Fruit fly (Drosophila melanogaster): Measurements from ENCODE around the gene fmt.
A peak's percentile ranks its signal among the peaks of the same experiment; 100 is the strongest.

DNA sequence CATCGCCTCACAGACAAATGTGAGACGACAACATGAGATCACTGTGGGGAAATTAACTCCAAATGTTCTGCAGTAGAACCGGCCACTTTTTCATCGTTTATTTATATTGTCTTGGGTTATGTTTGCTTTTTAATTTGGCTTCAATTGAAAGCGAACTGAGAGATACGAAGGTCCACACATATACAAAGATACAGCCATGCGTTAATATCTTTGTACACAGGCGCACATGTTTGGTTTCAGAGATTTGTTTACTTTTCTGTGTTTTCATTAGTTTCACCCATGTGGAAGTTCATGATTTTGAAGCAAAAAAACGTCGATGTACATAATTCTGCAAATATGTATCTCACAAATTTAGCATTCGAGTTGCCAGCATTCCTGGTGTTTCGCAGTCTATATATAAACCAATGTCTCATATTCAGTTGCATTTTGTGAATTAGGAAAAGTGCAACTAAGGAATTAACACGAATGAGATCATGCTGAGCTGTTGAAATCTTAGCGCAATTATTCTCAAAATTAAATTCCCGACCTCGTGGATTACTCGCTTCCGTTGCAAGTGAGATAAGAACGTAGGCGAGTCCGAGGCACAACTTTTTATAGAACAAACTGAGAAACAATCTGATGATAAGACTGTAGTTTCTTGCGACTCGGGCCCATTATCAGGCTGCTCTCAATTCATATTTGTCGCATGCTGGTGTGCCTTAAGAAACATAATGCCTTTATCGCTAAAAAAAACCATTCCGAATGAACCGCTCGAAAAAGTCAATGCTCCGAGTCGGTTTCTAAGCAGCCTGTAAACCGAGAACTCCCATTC lies 42.5 kb upstream of the fmt start:
- no peak for TF ChIP-seq dac (GFP tag; optimal IDR thresholded peaks at IDR 0.05)
- no peak for TF ChIP-seq Sox102F (GFP tag; optimal IDR thresholded peaks at IDR 0.05)
- TF ChIP-seq CG6792 (GFP tag; optimal IDR thresholded peaks at IDR 0.05), result no peak
- TF ChIP-seq Ets96B (tag; optimal IDR thresholded peaks at IDR 0.05), result no peak
- no peak for TF ChIP-seq Hr39 (GFP tag; optimal IDR thresholded peaks at IDR 0.05)
- TF ChIP-seq pdm3 (GFP tag; optimal IDR thresholded peaks at IDR 0.05), result no peak
- peak; percentile 97 for TF ChIP-seq fkh (GFP tag; optimal IDR thresholded peaks at IDR 0.05)
- no peak for TF ChIP-seq topi (GFP tag; optimal IDR thresholded peaks at IDR 0.05)
- TF ChIP-seq CG6854 (GFP tag; optimal IDR thresholded peaks at IDR 0.05), result no peak
- TF ChIP-seq acj6 (GFP tag; optimal IDR thresholded peaks at IDR 0.05), result no peak
- no peak for TF ChIP-seq Eip93F (GFP tag; optimal IDR thresholded peaks at IDR 0.05)

Data from whole organism, prepupa.